Worm (Caenorhabditis elegans): ENCODE measurements around the gene C02E7.7.

- no peak for TF ChIP-seq dpl-1 (GFP tag; optimal IDR thresholded peaks at IDR 0.05)
- TF ChIP-seq ZK546.5 (tag; optimal IDR thresholded peaks at IDR 0.05) = no peak
- TF ChIP-seq nhr-11 (tag; optimal IDR thresholded peaks at IDR 0.05) = no peak
- TF ChIP-seq set-16 (GFP tag; IDR thresholded peaks at IDR 0.05) = no peak
- TF ChIP-seq ctbp-1 (GFP tag; IDR thresholded peaks at IDR 0.05) = no peak
- no peak for TF ChIP-seq zip-2 (tag; optimal IDR thresholded peaks at IDR 0.05)
- no peak for TF ChIP-seq nhr-28 (tag; optimal IDR thresholded peaks at IDR 0.05)
- no peak for TF ChIP-seq ceh-82 (tag; optimal IDR thresholded peaks at IDR 0.05)
- no peak for TF ChIP-seq skn-1 (tag; optimal IDR thresholded peaks at IDR 0.05)
- TF ChIP-seq mdl-1 (tag; optimal IDR thresholded peaks at IDR 0.05) = no peak
Observed at ce11 chrV:4929842-4930241, 11.5 kb upstream of the C02E7.7 start, which contains the start of gene str-205.
